Worm (Caenorhabditis elegans): ENCODE results near the gene sos-1.

ce11 chrV:4502624-4503023 is 46.5 kb downstream of the sos-1 start:
- TF ChIP-seq zag-1 (tag; optimal IDR thresholded peaks at IDR 0.05) (no peak), pha-4 (tag; optimal IDR thresholded peaks at IDR 0.05) (no peak), nhr-77 (tag; optimal IDR thresholded peaks at IDR 0.05) (no peak), elt-3 (tag; optimal IDR thresholded peaks at IDR 0.05) (no peak), fos-1 (tag; optimal IDR thresholded peaks at IDR 0.05) (no peak), ztf-11 (tag; optimal IDR thresholded peaks at IDR 0.05) (no peak), nfya-1 (tag; optimal IDR thresholded peaks at IDR 0.05; ENCODE audit: insufficient read depth) (no peak), ama-1 (optimal IDR thresholded peaks at IDR 0.05) (no peak), nhr-12 (tag; optimal IDR thresholded peaks at IDR 0.05) (no peak), nhr-11 (tag; optimal IDR thresholded peaks at IDR 0.05) (no peak)
